Worm (Caenorhabditis elegans): Measurements from ENCODE around the gene M176.4.

The M176.4 gene

ce11 chrII:9466095-9466494, 47.9 kb downstream of the M176.4 start, which contains the start of gene chil-22:
Gene chil-22 (minus strand): TSS chrII:9466195.
- TF ChIP-seq pag-3 (tag; optimal IDR thresholded peaks at IDR 0.05; ENCODE audit: borderline replicate concordance) = no peak
- TF ChIP-seq C08G9.2 (tag; optimal IDR thresholded peaks at IDR 0.05) = no peak
- TF ChIP-seq ceh-2 (tag; optimal IDR thresholded peaks at IDR 0.05) = no peak
- no peak for TF ChIP-seq npax-4 (tag; optimal IDR thresholded peaks at IDR 0.05)
- no peak for TF ChIP-seq che-1 (tag; optimal IDR thresholded peaks at IDR 0.05)
- no peak for TF ChIP-seq fax-1 (tag; optimal IDR thresholded peaks at IDR 0.05)
- no peak for TF ChIP-seq ceh-9 (tag; optimal IDR thresholded peaks at IDR 0.05)
- no peak for TF ChIP-seq ceh-19 (GFP tag; optimal IDR thresholded peaks at IDR 0.05)
- TF ChIP-seq fkh-10 (GFP tag; optimal IDR thresholded peaks at IDR 0.05) = no peak
- TF ChIP-seq ceh-24 (tag; optimal IDR thresholded peaks at IDR 0.05) = no peak
- TF ChIP-seq C38D4.7 (GFP tag; optimal IDR thresholded peaks at IDR 0.05) = no peak
- TF ChIP-seq ceh-22 (tag; optimal IDR thresholded peaks at IDR 0.05) = no peak
- no peak for TF ChIP-seq nhr-232 (tag; optimal IDR thresholded peaks at IDR 0.05)
- TF ChIP-seq hlh-30 (tag; optimal IDR thresholded peaks at IDR 0.05; ENCODE audit: insufficient read depth) = no peak
- no peak for TF ChIP-seq pha-4 (tag; optimal IDR thresholded peaks at IDR 0.05)
- TF ChIP-seq pqm-1 (tag; optimal IDR thresholded peaks at IDR 0.05) = no peak
- TF ChIP-seq ttx-3 (tag; optimal IDR thresholded peaks at IDR 0.05) = no peak
- TF ChIP-seq K02D7.2 (tag; optimal IDR thresholded peaks at IDR 0.05) = no peak
- no peak for TF ChIP-seq nfya-1 (tag; optimal IDR thresholded peaks at IDR 0.05)
- no peak for TF ChIP-seq unc-86 (tag; optimal IDR thresholded peaks at IDR 0.05)

DNA sequence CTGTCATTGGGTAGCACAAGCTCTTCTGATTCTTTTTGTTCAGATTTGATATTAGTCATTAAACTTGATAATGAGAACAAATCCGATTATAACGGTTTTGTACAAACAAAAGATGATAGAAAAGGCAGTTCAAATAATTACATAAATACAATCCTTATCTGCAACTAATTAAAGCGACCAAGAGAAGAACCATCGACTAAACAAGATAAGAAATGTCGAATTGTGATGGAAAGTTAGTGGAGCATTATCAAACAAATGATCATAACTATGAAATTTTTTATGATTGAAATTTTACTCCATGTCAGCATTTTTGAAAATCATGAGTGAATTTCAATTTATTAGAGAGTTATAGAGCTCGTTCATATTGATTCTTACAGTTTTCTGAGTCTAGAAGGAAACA, 50.2 kb downstream of the M176.4 start, which contains the start of gene chil-23:
TSS of gene chil-23 (minus strand) at position 198 of the 400 bp plus-strand sequence.
- TF ChIP-seq ceh-6 (GFP tag; optimal IDR thresholded peaks at IDR 0.05) (no peak), elt-2 (tag; optimal IDR thresholded peaks at IDR 0.05) (peak; percentile 82)

DNA sequence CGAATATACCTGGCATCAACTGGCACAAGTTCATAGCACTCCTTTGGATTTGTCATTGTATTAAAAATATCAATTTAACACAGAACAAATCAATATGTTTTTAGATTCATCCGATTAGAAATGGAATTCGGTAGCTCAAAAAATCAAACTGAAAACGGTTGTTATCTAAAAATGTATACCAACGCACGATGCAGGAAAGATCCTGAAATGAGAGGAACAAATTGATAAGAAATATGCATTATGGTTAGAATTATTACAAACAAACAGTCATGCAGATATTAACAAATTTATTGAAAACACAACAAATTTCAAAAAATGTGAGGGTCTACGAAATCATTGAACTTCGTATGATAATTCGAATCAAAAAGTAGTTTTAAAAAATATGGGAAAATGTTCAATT, 51.9 kb downstream of the M176.4 start, which contains the start of gene T19H5.6:
TSS of gene T19H5.6 (minus strand) at position 195 of the 400 bp plus-strand sequence.
- TF ChIP-seq pros-1 (tag; optimal IDR thresholded peaks at IDR 0.05) = no peak
- peak; percentile 4 for TF ChIP-seq elt-2 (tag; optimal IDR thresholded peaks at IDR 0.05)
